Worm (Caenorhabditis elegans) whole organism, L4/young adult: ENCODE results near the gene ceh-51.

ENCODE experiments used
- W03F9.2 ChIP-seq: fragments of 150-350 bp; optimal IDR thresholded peaks from 2 replicates; lab custom pipeline; 2014; ENCODE audit warnings: missing biosample characterization, missing genetic modification characterization
- dao-5 ChIP-seq: sonication (generic microtip); optimal IDR thresholded peaks from 2 replicates; lab custom pipeline; 2016; ENCODE audit warnings: missing genotype, missing genetic modification characterization, moderate library complexity, missing compliant biosample characterization
- him-1 ChIP-seq: sonication (generic microtip); optimal IDR thresholded peaks from 2 replicates; lab custom pipeline; 2016; ENCODE audit warnings: missing genotype, missing genetic modification reagents, missing genetic modification characterization, missing compliant biosample characterization

DNA sequence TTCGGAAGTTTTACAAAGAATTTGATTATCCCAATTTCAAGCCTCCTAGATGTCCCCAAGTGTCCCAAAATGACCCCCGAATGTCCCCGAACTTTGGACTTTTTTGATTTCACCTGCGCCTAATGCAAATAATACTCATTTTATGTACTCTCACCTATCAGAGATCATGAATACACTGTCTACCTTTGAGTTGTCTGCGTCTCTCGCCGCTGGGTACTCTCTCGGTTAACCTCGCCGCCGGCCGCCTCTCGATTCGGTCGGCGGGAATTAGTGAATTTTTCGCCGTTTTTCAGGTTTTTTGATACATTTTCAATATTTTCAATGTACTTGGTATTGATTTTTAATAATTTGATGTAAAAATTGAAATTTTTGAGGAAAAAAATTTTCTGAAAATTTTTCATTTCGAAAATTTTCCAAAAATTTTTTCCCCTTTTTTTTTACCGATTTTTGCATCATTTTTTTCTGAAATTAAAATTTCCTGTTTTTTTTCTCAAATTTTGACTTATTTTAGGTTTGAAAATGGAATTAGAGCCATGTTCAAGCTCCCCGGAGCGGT is 35.1 kb upstream of the ceh-51 start, which contains the start of gene nhr-65:
- TF ChIP-seq him-1 (tag; lab: Kevin White, UChicago) (no peak), dao-5 (tag; lab: Kevin White, UChicago) (no peak), W03F9.2 (tag; lab: Kevin White, UChicago) (no peak)
